Worm (Caenorhabditis elegans) whole organism, late embryonic: ENCODE measurements around the gene Y39B6A.25.

Experiments
- ceh-24 ChIP-seq: sonication (generic microtip); optimal IDR thresholded peaks from 2 replicates; lab custom pipeline; 2016; ENCODE audit warnings: mild to moderate bottlenecking, missing genetic modification characterization, missing compliant biosample characterization
- che-1 ChIP-seq: sonication (generic microtip); optimal IDR thresholded peaks from 2 replicates; lab custom pipeline; 2016; ENCODE audit warnings: mild to moderate bottlenecking, missing genetic modification characterization, missing compliant biosample characterization
- fkh-10 ChIP-seq: fragments of 150-350 bp; optimal IDR thresholded peaks from 2 replicates; lab custom pipeline; 2014; ENCODE audit warnings: missing biosample characterization, missing genetic modification reagents, missing genetic modification characterization
- hlh-30 ChIP-seq: sonication (generic microtip); optimal IDR thresholded peaks from 2 replicates; lab custom pipeline; 2017; ENCODE audit warnings: antibody characterized with exemption, missing genetic modification characterization, missing compliant biosample characterization; ENCODE audit not compliant: insufficient read depth
- lin-11 ChIP-seq: fragments of 200-800 bp; sonication (Bioruptor generic); optimal IDR thresholded peaks from 2 replicates; lab custom pipeline; 2018; ENCODE audit warnings: mild to moderate bottlenecking, missing genetic modification characterization, missing compliant biosample characterization
- nhr-232 ChIP-seq: sonication (generic microtip); optimal IDR thresholded peaks from 2 replicates; lab custom pipeline; 2016; ENCODE audit warnings: missing genetic modification characterization, missing compliant biosample characterization
- tbx-2 ChIP-seq: sonication (generic microtip); optimal IDR thresholded peaks from 2 replicates; lab custom pipeline; 2016; ENCODE audit warnings: missing genetic modification characterization, missing compliant biosample characterization
- tbx-7 ChIP-seq: sonication (generic microtip); optimal IDR thresholded peaks from 2 replicates; lab custom pipeline; 2016; ENCODE audit warnings: missing genotype, missing genetic modification characterization, missing compliant biosample characterization
- ttx-3 ChIP-seq: sonication (generic microtip); optimal IDR thresholded peaks from 2 replicates; lab custom pipeline; 2016; ENCODE audit warnings: missing genetic modification reagents, missing genetic modification characterization, missing compliant biosample characterization
- unc-55 ChIP-seq: sonication (generic microtip); optimal IDR thresholded peaks from 2 replicates; lab custom pipeline; 2017; ENCODE audit warnings: missing biosample characterization, missing genetic modification reagents, missing genetic modification characterization

ce11 chrV:19036061-19036460 is 9.8 kb downstream of the Y39B6A.25 start:
- no peak for TF ChIP-seq tbx-7 (tag; lab: Kevin White, UChicago)
- no peak for TF ChIP-seq fkh-10 (GFP tag; lab: Kevin White, UChicago)
- TF ChIP-seq nhr-232: no peak
- TF ChIP-seq unc-55 (GFP tag; lab: Kevin White, UChicago): no peak
- no peak for TF ChIP-seq che-1 (tag; lab: Kevin White, UChicago)
- TF ChIP-seq ceh-24 (tag; lab: Kevin White, UChicago): no peak
- TF ChIP-seq ttx-3 (tag; lab: Kevin White, UChicago): no peak
- no peak for TF ChIP-seq hlh-30 (tag; lab: Kevin White, UChicago)
- TF ChIP-seq tbx-2 (tag; lab: Kevin White, UChicago): no peak
- TF ChIP-seq lin-11 (tag; lab: Kevin White, UChicago): no peak
